Fruit fly (Drosophila melanogaster): ENCODE data around the gene kis.

- TF ChIP-seq CG8478 (optimal IDR thresholded peaks at IDR 0.05) = no peak
- no peak for TF ChIP-seq CTCF (optimal IDR thresholded peaks at IDR 0.05)
These were observed 20.9 kb upstream of the kis start, which contains the start of gene Dus1 for dm6 chr2L:271553-271952.

All from S2 (cell line).